Worm (Caenorhabditis elegans) whole organism, L2 larva: ENCODE measurements around the gene M163.22.

Experiments
- C34F6.9 ChIP-seq: fragments of 150-350 bp; optimal IDR thresholded peaks from 2 replicates; lab custom pipeline; 2014; ENCODE audit warnings: missing biosample characterization, missing genetic modification characterization
- F13H6.1 ChIP-seq: sonication (generic microtip); optimal IDR thresholded peaks from 2 replicates; lab custom pipeline; 2016; ENCODE audit warnings: missing genetic modification characterization, missing compliant biosample characterization
- Y55F3AM.14 ChIP-seq: fragments of 200-800 bp; sonication (Bioruptor generic); optimal IDR thresholded peaks from 2 replicates; lab custom pipeline; 2018; ENCODE audit warnings: mild to moderate bottlenecking, missing genetic modification characterization, missing compliant biosample characterization
- alr-1 ChIP-seq: fragments of 150-350 bp; optimal IDR thresholded peaks from 2 replicates; lab custom pipeline; 2014; ENCODE audit warnings: missing biosample characterization, missing genetic modification characterization
- aly-2 ChIP-seq: fragments of 150-350 bp; optimal IDR thresholded peaks from 2 replicates; lab custom pipeline; 2014; ENCODE audit warnings: missing biosample characterization, missing genetic modification characterization
- blmp-1 ChIP-seq: sonication (generic microtip); optimal IDR thresholded peaks from 2 replicates; lab custom pipeline; 2017; ENCODE audit warnings: missing genetic modification characterization, mild to moderate bottlenecking, missing compliant biosample characterization, antibody characterized with exemption, moderate library complexity; ENCODE audit not compliant: insufficient read depth
- ceh-16 ChIP-seq: fragments of 150-350 bp; optimal IDR thresholded peaks from 2 replicates; lab custom pipeline; 2014; ENCODE audit warnings: missing biosample characterization, missing genetic modification characterization
- ceh-82 ChIP-seq: fragments of 150-350 bp; optimal IDR thresholded peaks from 2 replicates; lab custom pipeline; 2014; ENCODE audit warnings: missing biosample characterization, missing genetic modification characterization
- crh-2 ChIP-seq: sonication (generic microtip); optimal IDR thresholded peaks from 2 replicates; lab custom pipeline; 2017; ENCODE audit warnings: missing biosample characterization, missing genetic modification characterization
- egl-27 ChIP-seq: sonication (generic microtip); optimal IDR thresholded peaks from 3 replicates; lab custom pipeline; 2017; ENCODE audit warnings: missing biosample characterization, missing genetic modification reagents, missing genetic modification characterization
- elt-3 ChIP-seq: sonication (generic microtip); optimal IDR thresholded peaks from 2 replicates; lab custom pipeline; 2017; ENCODE audit warnings: missing biosample characterization, missing genetic modification characterization
- fos-1 ChIP-seq: fragments of 150-350 bp; optimal IDR thresholded peaks from 2 replicates; lab custom pipeline; 2014; ENCODE audit warnings: missing biosample characterization, missing genetic modification characterization
- gmeb-1 ChIP-seq: fragments of 150-350 bp; optimal IDR thresholded peaks from 2 replicates; lab custom pipeline; 2014; ENCODE audit warnings: missing biosample characterization, missing genetic modification characterization
- lin-11 ChIP-seq: fragments of 150-350 bp; sonication (generic microtip); optimal IDR thresholded peaks from 2 replicates; lab custom pipeline; 2014; ENCODE audit warnings: missing biosample characterization, missing genetic modification characterization, inconsistent platforms, mixed read lengths
- lin-13 ChIP-seq: fragments of 150-350 bp; optimal IDR thresholded peaks from 2 replicates; lab custom pipeline; 2014; ENCODE audit warnings: missing biosample characterization, missing genetic modification reagents, missing genetic modification characterization
- lsy-2 ChIP-seq, 2 experiments: fragments of 150-350 bp in 1 of 2; sonication (generic microtip) in 1 of 2; optimal IDR thresholded peaks; 2 replicates each; lab custom pipeline; 2014 to 2017; ENCODE audit warnings: missing biosample characterization in 2 of 2, missing genetic modification characterization in 2 of 2
- mbf-1 ChIP-seq: sonication (generic microtip); optimal IDR thresholded peaks from 2 replicates; lab custom pipeline; 2017; ENCODE audit warnings: missing biosample characterization, missing genetic modification characterization
- nhr-10 ChIP-seq: sonication (generic microtip); optimal IDR thresholded peaks from 2 replicates; lab custom pipeline; 2017; ENCODE audit warnings: missing biosample characterization, missing genetic modification characterization
- nhr-12 ChIP-seq: fragments of 150-350 bp; optimal IDR thresholded peaks from 2 replicates; lab custom pipeline; 2014; ENCODE audit warnings: missing biosample characterization, missing genetic modification characterization
- nhr-129 ChIP-seq: fragments of 150-350 bp; optimal IDR thresholded peaks from 2 replicates; lab custom pipeline; 2014; ENCODE audit warnings: missing biosample characterization, missing genetic modification characterization
- nhr-21 ChIP-seq: fragments of 150-350 bp; optimal IDR thresholded peaks from 2 replicates; lab custom pipeline; 2014; ENCODE audit warnings: missing biosample characterization, missing genetic modification characterization
- nhr-23 ChIP-seq: fragments of 150-350 bp; optimal IDR thresholded peaks from 2 replicates; lab custom pipeline; 2014; ENCODE audit warnings: missing biosample characterization, missing genetic modification reagents, missing genetic modification characterization
- nhr-25 ChIP-seq: fragments of 150-350 bp; sonication (generic microtip); optimal IDR thresholded peaks from 3 replicates; lab custom pipeline; 2014; ENCODE audit warnings: missing biosample characterization, missing genetic modification characterization
- nhr-6 ChIP-seq: fragments of 150-350 bp; optimal IDR thresholded peaks from 2 replicates; lab custom pipeline; 2014; ENCODE audit warnings: missing biosample characterization, missing genetic modification characterization
- peb-1 ChIP-seq: fragments of 150-350 bp; optimal IDR thresholded peaks from 2 replicates; lab custom pipeline; 2014; ENCODE audit warnings: missing biosample characterization, missing genetic modification characterization
- sem-4 ChIP-seq: fragments of 150-350 bp; optimal IDR thresholded peaks from 2 replicates; lab custom pipeline; 2014; ENCODE audit warnings: missing biosample characterization, missing genetic modification reagents, missing genetic modification characterization
- skn-1 ChIP-seq: sonication (generic microtip); optimal IDR thresholded peaks from 2 replicates; lab custom pipeline; 2017; ENCODE audit warnings: missing biosample characterization, missing genetic modification characterization
- sma-3 ChIP-seq: sonication (generic microtip); optimal IDR thresholded peaks from 2 replicates; lab custom pipeline; 2016; ENCODE audit warnings: missing genetic modification reagents, missing genetic modification characterization, missing compliant biosample characterization
- sma-9 ChIP-seq, 2 experiments: fragments of 150-350 bp in 1 of 2; sonication (generic microtip) in 1 of 2; optimal IDR thresholded peaks; 2 replicates each; lab custom pipeline; 2014 to 2016; ENCODE audit warnings: missing genetic modification characterization in 2 of 2, mild to moderate bottlenecking in 1 of 2, missing biosample characterization in 1 of 2, missing compliant biosample characterization in 1 of 2, missing genetic modification reagents in 1 of 2, moderate library complexity in 1 of 2
- snpc-4 ChIP-seq: fragments of 150-350 bp; optimal IDR thresholded peaks from 2 replicates; lab custom pipeline; 2014; ENCODE audit warnings: missing biosample characterization, missing genetic modification characterization
- unc-55 ChIP-seq: fragments of 150-350 bp; sonication (generic microtip); optimal IDR thresholded peaks from 3 replicates; lab custom pipeline; 2014; ENCODE audit warnings: missing biosample characterization, missing genetic modification reagents, missing genetic modification characterization
- unc-62 ChIP-seq: fragments of 150-350 bp; optimal IDR thresholded peaks from 2 replicates; lab custom pipeline; 2014; ENCODE audit warnings: missing biosample characterization, missing genetic modification reagents, missing genetic modification characterization
- zag-1 ChIP-seq: fragments of 150-350 bp; optimal IDR thresholded peaks from 2 replicates; lab custom pipeline; 2014; ENCODE audit warnings: missing biosample characterization, missing genetic modification characterization
- ztf-4 ChIP-seq: fragments of 150-350 bp; optimal IDR thresholded peaks from 2 replicates; lab custom pipeline; 2014; ENCODE audit warnings: missing biosample characterization, missing genetic modification characterization

The M163.22 gene

ce11 chrX:14473740-14474139 is 8.0 kb downstream of the M163.22 start, which contains the start of gene M163.5:
Gene M163.5, plus strand, starts transcription at chrX:14474040.
- TF ChIP-seq aly-2 (tag; lab: Kevin White, UChicago) (no peak), sem-4 (tag; lab: Kevin White, UChicago) (no peak), lin-11 (tag; lab: Kevin White, UChicago) (no peak), sma-3 (GFP tag; lab: Kevin White, UChicago) (no peak), zag-1 (tag; lab: Kevin White, UChicago) (no peak), ceh-82 (no peak)

ce11 chrX:14476625-14477257 is 11.0 kb downstream of the M163.22 start:
- TF ChIP-seq mbf-1, result no peak
- TF ChIP-seq sma-3 (GFP tag; lab: Kevin White, UChicago), result peak; percentile 89
- TF ChIP-seq zag-1 (tag; lab: Kevin White, UChicago), result no peak
- TF ChIP-seq sma-9 (GFP tag; optimal IDR thresholded peaks at IDR 0.05; lab: Kevin White, UChicago), result peak; percentile 75
- no peak for TF ChIP-seq sma-9 (tag; optimal IDR thresholded peaks at IDR 0.05; lab: Kevin White, UChicago)
- peak; percentile 40 for TF ChIP-seq F13H6.1 (tag; lab: Kevin White, UChicago)
- TF ChIP-seq nhr-129 (tag; lab: Kevin White, UChicago), result peak; percentile 100
- TF ChIP-seq gmeb-1, result peak; percentile 59
- peak; percentile 41 for TF ChIP-seq nhr-10 (tag; lab: Kevin White, UChicago)
- peak; percentile 26 for TF ChIP-seq fos-1
- peak in 1 of 2 experiments; percentile 31 for TF ChIP-seq lsy-2 (tag; optimal IDR thresholded peaks at IDR 0.05; lab: Kevin White, UChicago)
- TF ChIP-seq nhr-21, result peak; percentile 53
- no peak for TF ChIP-seq elt-3
- TF ChIP-seq nhr-25, result no peak
- no peak for TF ChIP-seq unc-62 (GFP tag; lab: Kevin White, UChicago)
- peak; percentile 37 for TF ChIP-seq crh-2 (tag; lab: Kevin White, UChicago)
- no peak for TF ChIP-seq nhr-12 (tag; lab: Kevin White, UChicago)
- TF ChIP-seq egl-27 (tag; lab: Kevin White, UChicago), result peak; percentile 26
- TF ChIP-seq lin-13 (GFP tag; lab: Kevin White, UChicago), result peak; percentile 31
- TF ChIP-seq snpc-4 (tag; lab: Kevin White, UChicago), result peak; percentile 98
- no peak for TF ChIP-seq blmp-1
- TF ChIP-seq ztf-4 (tag; lab: Kevin White, UChicago), result no peak

- peak; percentile 17 for TF ChIP-seq sma-3 (GFP tag; lab: Kevin White, UChicago)
- TF ChIP-seq peb-1 (tag; lab: Kevin White, UChicago), result no peak
- TF ChIP-seq snpc-4 (tag; lab: Kevin White, UChicago), result peak; percentile 93
Observed at ce11 chrX:14477338-14477737, 11.6 kb downstream of the M163.22 start.

- peak; percentile 65 for TF ChIP-seq sma-9 (GFP tag; optimal IDR thresholded peaks at IDR 0.05; lab: Kevin White, UChicago)
- no peak for TF ChIP-seq sma-9 (tag; optimal IDR thresholded peaks at IDR 0.05; lab: Kevin White, UChicago)
- TF ChIP-seq nhr-25, result no peak
- peak; percentile 20 for TF ChIP-seq nhr-21
- no peak for TF ChIP-seq peb-1 (tag; lab: Kevin White, UChicago)
- TF ChIP-seq ceh-16, result no peak
- TF ChIP-seq alr-1, result no peak
- TF ChIP-seq C34F6.9 (tag; lab: Kevin White, UChicago), result peak; percentile 49
- TF ChIP-seq mbf-1, result no peak
- TF ChIP-seq snpc-4 (tag; lab: Kevin White, UChicago), result peak; percentile 98
- TF ChIP-seq nhr-23 (tag; lab: Kevin White, UChicago), result no peak
- no peak for TF ChIP-seq crh-2 (tag; lab: Kevin White, UChicago)
- no peak for TF ChIP-seq ztf-4 (tag; lab: Kevin White, UChicago)
- peak; percentile 88 for TF ChIP-seq unc-55
- TF ChIP-seq lsy-2 (tag; optimal IDR thresholded peaks at IDR 0.05; lab: Kevin White, UChicago), result peak; percentile 28 to 54
- TF ChIP-seq blmp-1, result no peak
- TF ChIP-seq egl-27 (tag; lab: Kevin White, UChicago), result no peak
- TF ChIP-seq lin-13 (GFP tag; lab: Kevin White, UChicago), result peak; percentile 4
- no peak for TF ChIP-seq Y55F3AM.14
- TF ChIP-seq skn-1 (tag; lab: Kevin White, UChicago), result no peak
- no peak for TF ChIP-seq sma-3 (GFP tag; lab: Kevin White, UChicago)
- TF ChIP-seq nhr-6 (tag; lab: Kevin White, UChicago), result peak; percentile 55
Observed at ce11 chrX:14478193-14478592, 12.5 kb downstream of the M163.22 start.
